Fruit fly (Drosophila melanogaster) whole organism, prepupa: ENCODE data around the gene CG2260.

Experiments
- CG10631 ChIP-seq: fragments of 200-800 bp; sonication (Bioruptor generic); optimal IDR thresholded peaks from 2 replicates; lab custom pipeline; 2016; ENCODE audit warnings: missing biosample characterization, missing genetic modification characterization
- CG11294 ChIP-seq: fragments of 200-800 bp; sonication (Bioruptor generic); IDR thresholded peaks from 2 replicates; pipeline ENCODE4 v1.3.6; 2022; ENCODE audit warnings: missing biosample characterization, missing genetic modification characterization
- CG11762 ChIP-seq: fragments of 200-800 bp; sonication (Bioruptor generic); optimal IDR thresholded peaks from 3 replicates; lab custom pipeline; 2016; ENCODE audit warnings: missing biosample characterization, missing genetic modification characterization; ENCODE audit not compliant: insufficient read depth
- CG15336 ChIP-seq: fragments of 200-800 bp; sonication (Bioruptor generic); IDR thresholded peaks from 2 replicates; pipeline ENCODE4 v1.3.6; 2022; ENCODE audit warnings: missing biosample characterization, missing genetic modification characterization
- CG1621 ChIP-seq: fragments of 200-800 bp; sonication (Bioruptor generic); optimal IDR thresholded peaks from 3 replicates; lab custom pipeline; 2018; ENCODE audit warnings: missing biosample characterization, mild to moderate bottlenecking, missing genetic modification characterization
- CG16779 ChIP-seq: fragments of 200-800 bp; sonication (Bioruptor generic); optimal IDR thresholded peaks from 3 replicates; lab custom pipeline; 2017; ENCODE audit warnings: missing biosample characterization, mild to moderate bottlenecking, missing genetic modification characterization
- CG3032 ChIP-seq: fragments of 200-800 bp; optimal IDR thresholded peaks from 2 replicates; lab custom pipeline; 2019; ENCODE audit warnings: missing biosample characterization, mild to moderate bottlenecking, missing genetic modification characterization, moderate library complexity
- CG31627 ChIP-seq: fragments of 200-800 bp; sonication (Bioruptor generic); optimal IDR thresholded peaks from 3 replicates; lab custom pipeline; 2016; ENCODE audit warnings: missing biosample characterization, missing genetic modification characterization
- CG32006 ChIP-seq: fragments of 200-800 bp; sonication (Bioruptor generic); optimal IDR thresholded peaks from 3 replicates; lab custom pipeline; 2017; ENCODE audit warnings: missing biosample characterization, mild to moderate bottlenecking, missing genetic modification characterization
- CG34406 ChIP-seq: fragments of 200-800 bp; sonication (Bioruptor generic); optimal IDR thresholded peaks from 3 replicates; lab custom pipeline; 2016; ENCODE audit warnings: missing biosample characterization, missing genetic modification characterization
- CG4318 ChIP-seq: fragments of 200-800 bp; sonication (Bioruptor generic); optimal IDR thresholded peaks from 3 replicates; lab custom pipeline; 2017; ENCODE audit warnings: missing biosample characterization, mild to moderate bottlenecking, missing genetic modification characterization
- CG6163 ChIP-seq: fragments of 200-800 bp; sonication (Bioruptor generic); IDR thresholded peaks from 3 replicates; pipeline ENCODE4 v1.3.6; 2022; ENCODE audit warnings: missing biosample characterization, missing genetic modification characterization
- CG6792 ChIP-seq: fragments of 200-800 bp; sonication (Bioruptor generic); optimal IDR thresholded peaks from 3 replicates; lab custom pipeline; 2016; ENCODE audit warnings: missing biosample characterization, missing genetic modification characterization
- CG6808 ChIP-seq: fragments of 200-800 bp; sonication (Bioruptor generic); optimal IDR thresholded peaks from 3 replicates; lab custom pipeline; 2017; ENCODE audit warnings: missing biosample characterization, missing genetic modification characterization, mild to moderate bottlenecking, moderate library complexity, missing genetic modification reagents
- CG7368 ChIP-seq: fragments of 200-800 bp; sonication (Bioruptor generic); optimal IDR thresholded peaks from 3 replicates; lab custom pipeline; 2016; ENCODE audit warnings: missing biosample characterization, missing genetic modification characterization
- CG8632 ChIP-seq: fragments of 200-800 bp; sonication (Bioruptor generic); optimal IDR thresholded peaks from 3 replicates; lab custom pipeline; 2016; ENCODE audit warnings: missing biosample characterization, missing genetic modification characterization
- CG9139 ChIP-seq: fragments of 200-800 bp; sonication (Bioruptor generic); optimal IDR thresholded peaks from 3 replicates; lab custom pipeline; 2017; ENCODE audit warnings: missing biosample characterization, mild to moderate bottlenecking, missing genetic modification characterization
- Eip75B ChIP-seq: fragments of 200-800 bp; sonication (Bioruptor generic); optimal IDR thresholded peaks from 3 replicates; lab custom pipeline; 2016; ENCODE audit warnings: missing biosample characterization, missing genetic modification characterization
- Eip78C ChIP-seq: fragments of 200-800 bp; sonication (Bioruptor generic); peaks from one replicate; lab custom pipeline; 2016; ENCODE audit warnings: missing biosample characterization, missing genetic modification characterization
- Eip93F ChIP-seq: fragments of 200-800 bp; sonication (Bioruptor generic); optimal IDR thresholded peaks from 2 replicates; lab custom pipeline; 2016; ENCODE audit warnings: missing biosample characterization, mild to moderate bottlenecking, missing genetic modification characterization
- Ets96B ChIP-seq: fragments of 200-800 bp; optimal IDR thresholded peaks from 2 replicates; lab custom pipeline; 2019; ENCODE audit warnings: missing biosample characterization, mild to moderate bottlenecking, missing genetic modification characterization, moderate library complexity
- Gug ChIP-seq: fragments of 200-800 bp; sonication (Bioruptor generic); IDR thresholded peaks from 2 replicates; pipeline ENCODE4 v1.3.6; 2022; ENCODE audit warnings: missing biosample characterization, missing genetic modification characterization
- Hr38 ChIP-seq: sonication (Bioruptor generic); optimal IDR thresholded peaks from 2 replicates; lab custom pipeline; 2016; ENCODE audit warnings: missing biosample characterization, missing genetic modification characterization
- Hr4 ChIP-seq: fragments of 200-800 bp; sonication (Bioruptor generic); optimal IDR thresholded peaks from 3 replicates; lab custom pipeline; 2016; ENCODE audit warnings: missing biosample characterization, missing genetic modification characterization
- Lpt ChIP-seq: fragments of 200-800 bp; sonication (Bioruptor generic); optimal IDR thresholded peaks from 3 replicates; lab custom pipeline; 2016; ENCODE audit warnings: missing biosample characterization, missing genetic modification characterization
- Sox102F ChIP-seq: fragments of 200-800 bp; sonication (Bioruptor generic); optimal IDR thresholded peaks from 2 replicates; lab custom pipeline; 2016; ENCODE audit warnings: missing biosample characterization, mild to moderate bottlenecking, missing genetic modification characterization
- Sox14 ChIP-seq: fragments of 200-800 bp; sonication (Bioruptor generic); optimal IDR thresholded peaks from 3 replicates; lab custom pipeline; 2016; ENCODE audit warnings: missing biosample characterization, missing genetic modification characterization
- Sox15 ChIP-seq: fragments of 200-800 bp; sonication (Bioruptor generic); optimal IDR thresholded peaks from 3 replicates; lab custom pipeline; 2016; ENCODE audit warnings: missing biosample characterization, missing genetic modification characterization
- acj6 ChIP-seq: fragments of 200-800 bp; sonication (Bioruptor generic); optimal IDR thresholded peaks from 3 replicates; lab custom pipeline; 2016; ENCODE audit warnings: missing biosample characterization, missing genetic modification characterization
- cyc ChIP-seq: fragments of 200-800 bp; sonication (Bioruptor generic); optimal IDR thresholded peaks from 3 replicates; lab custom pipeline; 2016; ENCODE audit warnings: missing biosample characterization, missing genetic modification characterization
- dac ChIP-seq: fragments of 200-800 bp; sonication (Bioruptor generic); optimal IDR thresholded peaks from 2 replicates; lab custom pipeline; 2017; ENCODE audit warnings: missing biosample characterization, mild to moderate bottlenecking, missing genetic modification characterization
- dsx ChIP-seq: fragments of 200-800 bp; optimal IDR thresholded peaks from 3 replicates; lab custom pipeline; 2019; ENCODE audit warnings: missing biosample characterization, mild to moderate bottlenecking, missing genetic modification characterization, moderate library complexity; ENCODE audit not compliant: poor library complexity, severe bottlenecking
- eg ChIP-seq: fragments of 200-800 bp; sonication (Bioruptor generic); IDR thresholded peaks from 3 replicates; pipeline ENCODE4 v1.3.6; 2022; ENCODE audit warnings: missing biosample characterization, missing genetic modification characterization
- esn ChIP-seq: fragments of 200-800 bp; sonication (Bioruptor generic); optimal IDR thresholded peaks from 2 replicates; lab custom pipeline; 2016; ENCODE audit warnings: missing biosample characterization, mild to moderate bottlenecking, missing genetic modification characterization, moderate library complexity
- fd85E ChIP-seq: fragments of 200-800 bp; sonication (Bioruptor generic); optimal IDR thresholded peaks from 3 replicates; lab custom pipeline; 2016; ENCODE audit warnings: missing biosample characterization, missing genetic modification characterization
- fkh ChIP-seq: fragments of 200-800 bp; sonication (Bioruptor generic); optimal IDR thresholded peaks from 3 replicates; lab custom pipeline; 2017; ENCODE audit warnings: missing biosample characterization, mild to moderate bottlenecking, missing genetic modification characterization, moderate library complexity
- lz ChIP-seq: fragments of 200-800 bp; sonication (Bioruptor generic); optimal IDR thresholded peaks from 3 replicates; lab custom pipeline; 2016; ENCODE audit warnings: missing biosample characterization, missing genetic modification characterization
- net ChIP-seq: fragments of 200-800 bp; sonication (Bioruptor generic); optimal IDR thresholded peaks from 3 replicates; lab custom pipeline; 2016; ENCODE audit warnings: missing biosample characterization, missing genetic modification characterization
- ss ChIP-seq, 2 experiments: fragments of 200-800 bp; sonication (Bioruptor generic); optimal IDR thresholded peaks; 2 replicates in 1 of 2; 3 replicates in 1 of 2; lab custom pipeline; 2017 to 2018; ENCODE audit warnings: mild to moderate bottlenecking in 2 of 2, missing biosample characterization in 2 of 2, missing genetic modification characterization in 2 of 2, moderate library complexity in 1 of 2
- svp ChIP-seq: fragments of 200-800 bp; sonication (Bioruptor generic); peaks from one replicate; lab custom pipeline; 2016; ENCODE audit warnings: missing biosample characterization, missing genetic modification characterization
- topi ChIP-seq: fragments of 200-800 bp; sonication (Bioruptor generic); optimal IDR thresholded peaks from 3 replicates; lab custom pipeline; 2016; ENCODE audit warnings: missing biosample characterization, missing genetic modification characterization
- vri ChIP-seq: fragments of 200-800 bp; sonication (Bioruptor generic); optimal IDR thresholded peaks from 3 replicates; lab custom pipeline; 2016; ENCODE audit warnings: missing biosample characterization, mild to moderate bottlenecking, missing genetic modification characterization

The CG2260 gene

dm6 chrX:8152718-8153117, 31.8 kb upstream of the CG2260 start, which contains the start of gene CG18262:
Gene CG18262, plus strand, starts transcription at chrX:8152948.
- TF ChIP-seq Eip78C (GFP tag; lab: Kevin White, UChicago) (peak; percentile 70), CG15336 (peak; percentile 28; the same call in 1 of the 2 replicates), dsx (GFP tag; lab: Kevin White, UChicago) (no peak), ss (GFP tag; optimal IDR thresholded peaks at IDR 0.05; lab: Kevin White, UChicago) (no peak), esn (GFP tag; lab: Kevin White, UChicago) (peak; percentile 19)

dm6 chrX:8152077-8152476, 31.1 kb upstream of the CG2260 start, which contains the start of gene Gbeta5:
Gene Gbeta5, minus strand, starts transcription at chrX:8152275.
- TF ChIP-seq CG34406, result no peak
- no peak for TF ChIP-seq Eip93F
- no peak for TF ChIP-seq dac (GFP tag; lab: Kevin White, UChicago)
- no peak for TF ChIP-seq eg
- TF ChIP-seq dsx (GFP tag; lab: Kevin White, UChicago), result no peak
- TF ChIP-seq fd85E (GFP tag; lab: Kevin White, UChicago), result no peak
- TF ChIP-seq CG8632 (GFP tag; lab: Kevin White, UChicago), result no peak
- TF ChIP-seq CG10631 (GFP tag; lab: Kevin White, UChicago), result no peak
- no peak for TF ChIP-seq CG6163 (GFP tag; lab: Robert Waterston, UW)
- no peak for TF ChIP-seq Eip75B (GFP tag; lab: Kevin White, UChicago)
- TF ChIP-seq Sox102F (GFP tag; lab: Kevin White, UChicago), result no peak
- TF ChIP-seq CG31627 (GFP tag; lab: Kevin White, UChicago), result no peak
- TF ChIP-seq cyc (GFP tag; lab: Kevin White, UChicago), result no peak
- TF ChIP-seq CG6792 (GFP tag; lab: Kevin White, UChicago), result no peak

- no peak for TF ChIP-seq CG11762 (GFP tag; lab: Kevin White, UChicago)
- peak; percentile 32 for TF ChIP-seq Eip78C (GFP tag; lab: Kevin White, UChicago)
- TF ChIP-seq, all 60 proteins: peak for 1
Measured at dm6 chrX:8148556-8148955, 27.6 kb upstream of the CG2260 start, which contains the start of gene CG10959. Gene CG10959, plus strand, starts transcription at chrX:8148783.

dm6 chrX:8147649-8148048, 26.7 kb upstream of the CG2260 start, which contains the start of gene CG15336:
Gene CG15336, plus strand, starts transcription at chrX:8147949.
- TF ChIP-seq CG32006 (GFP tag; lab: Kevin White, UChicago), result no peak
- no peak for TF ChIP-seq vri
- TF ChIP-seq Sox15 (GFP tag; lab: Kevin White, UChicago), result no peak

dm6 chrX:8145501-8146157, 24.7 kb upstream of the CG2260 start, which contains the start of the genes alpha-PheRS and CG2129:
Gene alpha-PheRS, minus strand, starts transcription at chrX:8145602.
Gene CG2129, plus strand, starts transcription at chrX:8145839.
- no peak for TF ChIP-seq Eip75B (GFP tag; lab: Kevin White, UChicago)
- no peak for TF ChIP-seq Hr4 (GFP tag; lab: Kevin White, UChicago)
- no peak for TF ChIP-seq svp
- no peak for TF ChIP-seq CG1621 (tag; lab: Kevin White, UChicago)
- peak; percentile 74 for TF ChIP-seq Eip78C (GFP tag; lab: Kevin White, UChicago)
- no peak for TF ChIP-seq CG16779
- TF ChIP-seq dsx (GFP tag; lab: Kevin White, UChicago), result no peak
- no peak for TF ChIP-seq CG4318
- peak; percentile 15 for TF ChIP-seq lz (GFP tag; lab: Kevin White, UChicago)
- TF ChIP-seq Hr38 (GFP tag; lab: Kevin White, UChicago), result no peak
- TF ChIP-seq CG7368 (GFP tag; lab: Kevin White, UChicago), result no peak
- TF ChIP-seq CG6808, result no peak
- TF ChIP-seq Sox15 (GFP tag; lab: Kevin White, UChicago), result no peak
- no peak for TF ChIP-seq net (GFP tag; lab: Kevin White, UChicago)
- no peak for TF ChIP-seq CG9139 (GFP tag; lab: Kevin White, UChicago)
- TF ChIP-seq esn (GFP tag; lab: Kevin White, UChicago), result peak; percentile 39
- TF ChIP-seq Ets96B (tag; lab: Kevin White, UChicago), result no peak
- no peak for TF ChIP-seq Gug (GFP tag; lab: Robert Waterston, UW)
- no peak for TF ChIP-seq CG11762 (GFP tag; lab: Kevin White, UChicago)
- peak; percentile 39 for TF ChIP-seq CG3032 (tag; lab: Kevin White, UChicago)
- peak; percentile 10 for TF ChIP-seq acj6 (GFP tag; lab: Kevin White, UChicago)
- TF ChIP-seq cyc (GFP tag; lab: Kevin White, UChicago), result peak; percentile 13
- peak; percentile 22 for TF ChIP-seq Sox14
- no peak for TF ChIP-seq CG11294 (GFP tag; lab: Robert Waterston, UW)
- peak; percentile 46 for TF ChIP-seq topi
- TF ChIP-seq fkh (GFP tag; lab: Kevin White, UChicago), result no peak
- no peak for TF ChIP-seq CG15336
- TF ChIP-seq ss (GFP tag; optimal IDR thresholded peaks at IDR 0.05; lab: Kevin White, UChicago), result no peak
- TF ChIP-seq Lpt, result no peak
